Worm (Caenorhabditis elegans) whole organism, early embryonic: ENCODE data around the gene srbc-68.

ENCODE experiments used
- F13C5.2 ChIP-seq: sonication (generic microtip); optimal IDR thresholded peaks from 2 replicates; lab custom pipeline; 2017; ENCODE audit warnings: mild to moderate bottlenecking, missing genetic modification characterization, inconsistent platforms, missing compliant biosample characterization
- aly-1 ChIP-seq: sonication (generic microtip); optimal IDR thresholded peaks from 2 replicates; lab custom pipeline; 2016; ENCODE audit warnings: missing genetic modification characterization, missing compliant biosample characterization
- ama-1 ChIP-seq: fragments of 150-350 bp; optimal IDR thresholded peaks from 2 replicates; lab custom pipeline; 2014
- ceh-36 ChIP-seq: sonication (generic microtip); optimal IDR thresholded peaks from 2 replicates; lab custom pipeline; 2016; ENCODE audit warnings: missing genetic modification characterization, inconsistent platforms, missing compliant biosample characterization
- ets-7 ChIP-seq: sonication (generic microtip); optimal IDR thresholded peaks from 2 replicates; lab custom pipeline; 2016; ENCODE audit warnings: missing genotype, missing genetic modification characterization, missing compliant biosample characterization
- flt-1 ChIP-seq: fragments of 200-800 bp; sonication (Bioruptor generic); IDR thresholded peaks from 2 replicates; pipeline ENCODE4 v1.3.6; 2022; ENCODE audit warnings: missing genetic modification characterization, missing compliant biosample characterization
- hmbx-1 ChIP-seq: sonication (generic microtip); optimal IDR thresholded peaks from 2 replicates; lab custom pipeline; 2016; ENCODE audit warnings: mild to moderate bottlenecking, missing genetic modification characterization, missing compliant biosample characterization
- hnd-1 ChIP-seq: sonication (generic microtip); optimal IDR thresholded peaks from 2 replicates; lab custom pipeline; 2016; ENCODE audit warnings: missing genetic modification characterization, missing compliant biosample characterization
- pes-1 ChIP-seq: fragments of 200-800 bp; sonication (Bioruptor generic); IDR thresholded peaks from 2 replicates; pipeline ENCODE4 v1.3.6; 2022; ENCODE audit warnings: missing genetic modification reagents, missing genetic modification characterization, missing compliant biosample characterization
- sea-1 ChIP-seq: fragments of 200-800 bp; sonication (Bioruptor generic); conservative IDR thresholded peaks from 2 replicates; pipeline ENCODE4 v1.3.6; 2022; ENCODE audit warnings: missing genetic modification characterization, missing compliant biosample characterization
- tbx-37 ChIP-seq: fragments of 200-800 bp; sonication (Bioruptor generic); conservative IDR thresholded peaks from 2 replicates; pipeline ENCODE4 v1.3.6; 2022; ENCODE audit warnings: missing genetic modification reagents, missing genetic modification characterization, missing compliant biosample characterization
- tra-4 ChIP-seq: sonication (generic microtip); optimal IDR thresholded peaks from 2 replicates; lab custom pipeline; 2017; ENCODE audit warnings: missing genetic modification characterization, missing compliant biosample characterization

ce11 chrV:3509878-3510277 is 36.5 kb downstream of the srbc-68 start, which contains the start of gene str-228:
- no peak for TF ChIP-seq ama-1 (lab: Kevin White, UChicago)
- no peak for TF ChIP-seq pes-1 (GFP tag; lab: Robert Waterston, UW)
- no peak for TF ChIP-seq ceh-36 (tag; lab: Kevin White, UChicago)
- TF ChIP-seq ets-7, result no peak
- TF ChIP-seq hmbx-1 (tag; lab: Kevin White, UChicago), result no peak
- no peak for TF ChIP-seq flt-1
- TF ChIP-seq tra-4, result no peak
- no peak for TF ChIP-seq hnd-1 (tag; lab: Kevin White, UChicago)
- no peak for TF ChIP-seq F13C5.2 (tag; lab: Kevin White, UChicago)
- TF ChIP-seq aly-1 (tag; lab: Kevin White, UChicago), result no peak
- no peak for TF ChIP-seq tbx-37
- TF ChIP-seq sea-1 (GFP tag; lab: Robert Waterston, UW), result no peak
